Fruit fly (Drosophila melanogaster) whole organism, prepupa: ENCODE data around the gene CG4789.

ENCODE experiments used
- CG11294 ChIP-seq: fragments of 200-800 bp; sonication (Bioruptor generic); IDR thresholded peaks from 2 replicates; pipeline ENCODE4 v1.3.6; 2022; ENCODE audit warnings: missing biosample characterization, missing genetic modification characterization
- CG16779 ChIP-seq: fragments of 200-800 bp; sonication (Bioruptor generic); optimal IDR thresholded peaks from 3 replicates; lab custom pipeline; 2017; ENCODE audit warnings: missing biosample characterization, mild to moderate bottlenecking, missing genetic modification characterization
- Ets96B ChIP-seq: fragments of 200-800 bp; optimal IDR thresholded peaks from 2 replicates; lab custom pipeline; 2019; ENCODE audit warnings: missing biosample characterization, mild to moderate bottlenecking, missing genetic modification characterization, moderate library complexity
- Sox102F ChIP-seq: fragments of 200-800 bp; sonication (Bioruptor generic); optimal IDR thresholded peaks from 2 replicates; lab custom pipeline; 2016; ENCODE audit warnings: missing biosample characterization, mild to moderate bottlenecking, missing genetic modification characterization
- Sox14 ChIP-seq: fragments of 200-800 bp; sonication (Bioruptor generic); optimal IDR thresholded peaks from 3 replicates; lab custom pipeline; 2016; ENCODE audit warnings: missing biosample characterization, missing genetic modification characterization
- fd85E ChIP-seq: fragments of 200-800 bp; sonication (Bioruptor generic); optimal IDR thresholded peaks from 3 replicates; lab custom pipeline; 2016; ENCODE audit warnings: missing biosample characterization, missing genetic modification characterization
- net ChIP-seq: fragments of 200-800 bp; sonication (Bioruptor generic); optimal IDR thresholded peaks from 3 replicates; lab custom pipeline; 2016; ENCODE audit warnings: missing biosample characterization, missing genetic modification characterization
- ss ChIP-seq, 2 experiments: fragments of 200-800 bp; sonication (Bioruptor generic); optimal IDR thresholded peaks; 2 replicates in 1 of 2; 3 replicates in 1 of 2; lab custom pipeline; 2017 to 2018; ENCODE audit warnings: mild to moderate bottlenecking in 2 of 2, missing biosample characterization in 2 of 2, missing genetic modification characterization in 2 of 2, moderate library complexity in 1 of 2

dm6 chrX:16757645-16758044, 43.1 kb upstream of the CG4789 start:
- TF ChIP-seq Sox14 (GFP tag; lab: Kevin White, UChicago) (no peak), ss (GFP tag; optimal IDR thresholded peaks at IDR 0.05; lab: Kevin White, UChicago) (no peak), fd85E (GFP tag; lab: Kevin White, UChicago) (no peak), net (GFP tag; lab: Kevin White, UChicago) (no peak), Ets96B (tag; lab: Kevin White, UChicago) (no peak), CG11294 (GFP tag; lab: Robert Waterston, UW) (no peak), CG16779 (no peak), Sox102F (GFP tag; lab: Kevin White, UChicago) (no peak)
